Fruit fly (Drosophila melanogaster) whole organism, embryonic: ENCODE measurements around the gene IntS4.
A peak's percentile ranks its signal among the peaks of the same experiment; 100 is the strongest.

Experiments used
- ATbp ChIP-seq: fragments of 200-800 bp; sonication (Bioruptor generic); optimal IDR thresholded peaks from 2 replicates; lab custom pipeline; 2017; ENCODE audit warnings: missing biosample characterization, mild to moderate bottlenecking, missing genetic modification characterization, missing genetic modification reagents
- Awh ChIP-seq: fragments of 200-800 bp; sonication (Bioruptor generic); IDR thresholded peaks from 2 replicates; pipeline ENCODE4, ENCODE4 v1.3.6; 2022; ENCODE audit warnings: missing biosample characterization, missing genetic modification characterization
- B-H2 ChIP-seq: fragments of 200-800 bp; sonication (Bioruptor generic); optimal IDR thresholded peaks from 2 replicates; lab custom pipeline; 2018; ENCODE audit warnings: missing biosample characterization, mild to moderate bottlenecking, missing genetic modification characterization
- BEAF-32 ChIP-seq: fragments of 200-800 bp; sonication (Bioruptor generic); optimal IDR thresholded peaks from 3 replicates; lab custom pipeline; 2017; ENCODE audit warnings: missing biosample characterization, missing genetic modification characterization, mild to moderate bottlenecking, moderate library complexity, missing genetic modification reagents
- Blimp-1 ChIP-seq: fragments of 200-800 bp; sonication (Bioruptor generic); optimal IDR thresholded peaks from 3 replicates; lab custom pipeline; 2018; ENCODE audit warnings: missing biosample characterization, missing genetic modification characterization, mild to moderate bottlenecking, moderate library complexity, missing genetic modification reagents
- CG11456 ChIP-seq: fragments of 200-800 bp; sonication (Bioruptor generic); IDR thresholded peaks from 3 replicates; pipeline ENCODE4 v1.3.6; 2022; ENCODE audit warnings: missing biosample characterization, missing genetic modification characterization
- CG11504 ChIP-seq: fragments of 200-800 bp; sonication (Bioruptor generic); optimal IDR thresholded peaks from 3 replicates; lab custom pipeline; 2019; ENCODE audit warnings: missing biosample characterization, mild to moderate bottlenecking, missing genetic modification characterization, moderate library complexity
- CG13123 ChIP-seq: fragments of 200-800 bp; sonication (Bioruptor generic); optimal IDR thresholded peaks from 2 replicates; lab custom pipeline; 2016; ENCODE audit warnings: missing biosample characterization, missing genetic modification characterization
- CG13287 ChIP-seq: fragments of 200-800 bp; sonication (Bioruptor generic); IDR thresholded peaks from 2 replicates; pipeline ENCODE4 v1.3.6; 2022; ENCODE audit warnings: missing biosample characterization, missing genetic modification characterization; ENCODE audit not compliant: partially characterized antibody
- CG15479 ChIP-seq: fragments of 200-800 bp; sonication (Bioruptor generic); optimal IDR thresholded peaks from 3 replicates; lab custom pipeline; 2019; ENCODE audit warnings: missing biosample characterization, mild to moderate bottlenecking, missing genetic modification characterization, moderate library complexity
- CG17829 ChIP-seq: fragments of 200-800 bp; optimal IDR thresholded peaks from 2 replicates; lab custom pipeline; 2019; ENCODE audit warnings: missing biosample characterization, mild to moderate bottlenecking, missing genetic modification characterization, moderate library complexity
- CG1792 ChIP-seq: fragments of 200-800 bp; sonication (Bioruptor generic); optimal IDR thresholded peaks from 2 replicates; lab custom pipeline; 2016; ENCODE audit warnings: missing biosample characterization, missing genetic modification characterization
- CG18599 ChIP-seq: fragments of 200-800 bp; sonication (Bioruptor generic); optimal IDR thresholded peaks from 3 replicates; lab custom pipeline; 2017; ENCODE audit warnings: missing biosample characterization, missing genetic modification characterization, mild to moderate bottlenecking, moderate library complexity, missing genetic modification reagents
- CG2129 ChIP-seq: fragments of 200-800 bp; sonication (Bioruptor generic); IDR thresholded peaks from 2 replicates; pipeline ENCODE4 v1.3.6; 2022; ENCODE audit warnings: missing biosample characterization, missing genetic modification characterization; ENCODE audit not compliant: partially characterized antibody
- CG30403 ChIP-seq: fragments of 200-800 bp; sonication (Bioruptor generic); optimal IDR thresholded peaks from 3 replicates; lab custom pipeline; 2016; ENCODE audit warnings: missing biosample characterization, missing genetic modification characterization
- CG30431 ChIP-seq: fragments of 200-800 bp; sonication (Bioruptor generic); optimal IDR thresholded peaks from 2 replicates; lab custom pipeline; 2017; ENCODE audit warnings: missing biosample characterization, missing genetic modification characterization
- CG3065 ChIP-seq: fragments of 200-800 bp; sonication (Bioruptor generic); optimal IDR thresholded peaks from 2 replicates; lab custom pipeline; 2016; ENCODE audit warnings: missing biosample characterization, missing genetic modification characterization
- CG34224 ChIP-seq: fragments of 200-800 bp; sonication (Bioruptor generic); IDR thresholded peaks from 3 replicates; pipeline ENCODE4 v1.3.6; 2022; ENCODE audit warnings: missing biosample characterization, missing genetic modification characterization; ENCODE audit not compliant: partially characterized antibody
- CG3838 ChIP-seq: fragments of 200-800 bp; sonication (Bioruptor generic); optimal IDR thresholded peaks from 3 replicates; lab custom pipeline; 2016; ENCODE audit warnings: missing biosample characterization, missing genetic modification characterization
- CG7928 ChIP-seq: fragments of 200-800 bp; sonication (Bioruptor generic); optimal IDR thresholded peaks from 2 replicates; lab custom pipeline; 2017; ENCODE audit warnings: missing biosample characterization, mild to moderate bottlenecking, missing genetic modification characterization
- CG9876 ChIP-seq: fragments of 200-800 bp; sonication (Bioruptor generic); optimal IDR thresholded peaks from 2 replicates; lab custom pipeline; 2016; ENCODE audit warnings: missing biosample characterization, missing genetic modification characterization
- Chrac-16 ChIP-seq: fragments of 200-800 bp; sonication (Bioruptor generic); optimal IDR thresholded peaks from 3 replicates; lab custom pipeline; 2016; ENCODE audit warnings: missing biosample characterization, missing genetic modification characterization
- D19B ChIP-seq: fragments of 200-800 bp; sonication (Bioruptor generic); optimal IDR thresholded peaks from 2 replicates; lab custom pipeline; 2017; ENCODE audit warnings: missing biosample characterization, mild to moderate bottlenecking, missing genetic modification characterization
- Doc3 ChIP-seq: fragments of 200-800 bp; sonication (Bioruptor generic); IDR thresholded peaks from 3 replicates; pipeline ENCODE4 v1.3.6; 2022; ENCODE audit warnings: missing biosample characterization, missing genetic modification characterization; ENCODE audit not compliant: partially characterized antibody
- Poxn ChIP-seq: fragments of 200-800 bp; sonication (Bioruptor generic); IDR thresholded peaks from 2 replicates; pipeline ENCODE4 v1.3.6; 2022; ENCODE audit warnings: missing biosample characterization, missing genetic modification characterization
- Ravus ChIP-seq: fragments of 200-800 bp; sonication (Bioruptor generic); IDR thresholded peaks from 2 replicates; pipeline ENCODE4 v1.3.6; 2022; ENCODE audit warnings: missing biosample characterization, missing genetic modification characterization
- Rx ChIP-seq: fragments of 200-800 bp; sonication (Bioruptor generic); IDR thresholded peaks from 2 replicates; pipeline ENCODE4 v1.3.6; 2022; ENCODE audit warnings: missing biosample characterization, missing genetic modification characterization
- Six4 ChIP-seq: fragments of 200-800 bp; sonication (Bioruptor generic); optimal IDR thresholded peaks from 2 replicates; lab custom pipeline; 2016; ENCODE audit warnings: missing biosample characterization, missing genetic modification characterization
- Sox100B ChIP-seq: fragments of 200-800 bp; sonication (Bioruptor generic); optimal IDR thresholded peaks from 3 replicates; lab custom pipeline; 2018; ENCODE audit warnings: missing biosample characterization, mild to moderate bottlenecking, missing genetic modification characterization
- Stat92E ChIP-seq, 3 experiments: fragments of >200 bp in 2 of 3; fragments of 200-800 bp in 1 of 3; sonication (Bioruptor generic) in 1 of 3; optimal IDR thresholded peaks; 2 replicates each; lab custom pipeline; 2017 to 2019; ENCODE audit warnings: missing biosample characterization in 3 of 3, missing genetic modification characterization in 3 of 3, mild to moderate bottlenecking in 1 of 3, moderate library complexity in 1 of 3
- amos ChIP-seq: fragments of 200-800 bp; sonication (Bioruptor generic); IDR thresholded peaks from 2 replicates; pipeline ENCODE4 v1.3.6; 2022; ENCODE audit warnings: missing biosample characterization, missing genetic modification characterization; ENCODE audit not compliant: partially characterized antibody
- dpn ChIP-seq, 2 experiments: fragments of 200-800 bp; sonication (Bioruptor generic); optimal IDR thresholded peaks; 3 replicates each; lab custom pipeline; 2016; ENCODE audit warnings: missing biosample characterization in 2 of 2, missing genetic modification characterization in 2 of 2
- eyg ChIP-seq: fragments of 200-800 bp; sonication (Bioruptor generic); optimal IDR thresholded peaks from 3 replicates; lab custom pipeline; 2016; ENCODE audit warnings: missing biosample characterization, missing genetic modification characterization
- gfzf ChIP-seq: fragments of 200-800 bp; sonication (Bioruptor generic); optimal IDR thresholded peaks from 2 replicates; lab custom pipeline; 2016; ENCODE audit warnings: missing biosample characterization, mild to moderate bottlenecking, missing genetic modification characterization, moderate library complexity
- jumu ChIP-seq: fragments of 200-800 bp; sonication (Bioruptor generic); optimal IDR thresholded peaks from 3 replicates; lab custom pipeline; 2016; ENCODE audit warnings: missing biosample characterization, missing genetic modification characterization
- ken ChIP-seq: fragments of 200-800 bp; sonication (Bioruptor generic); IDR thresholded peaks from 3 replicates; pipeline ENCODE4 v1.3.6; 2022; ENCODE audit warnings: missing biosample characterization, missing genetic modification characterization
- kni ChIP-seq: fragments of 200-800 bp; sonication (Bioruptor generic); optimal IDR thresholded peaks from 3 replicates; lab custom pipeline; 2017; ENCODE audit warnings: mild to moderate bottlenecking, missing biosample characterization, missing genetic modification reagents, missing genetic modification characterization
- lab ChIP-seq: fragments of 200-800 bp; sonication (Bioruptor generic); optimal IDR thresholded peaks from 3 replicates; lab custom pipeline; 2017; ENCODE audit warnings: missing biosample characterization, missing genetic modification characterization, mild to moderate bottlenecking, moderate library complexity, missing genetic modification reagents
- nerfin-1 ChIP-seq: fragments of 200-800 bp; sonication (Bioruptor generic); optimal IDR thresholded peaks from 3 replicates; lab custom pipeline; 2019; ENCODE audit warnings: missing biosample characterization, mild to moderate bottlenecking, missing genetic modification characterization, moderate library complexity
- nom ChIP-seq: fragments of 200-800 bp; sonication (Bioruptor generic); optimal IDR thresholded peaks from 2 replicates; lab custom pipeline; 2017; ENCODE audit warnings: missing biosample characterization, missing genetic modification characterization, mild to moderate bottlenecking, moderate library complexity, missing genetic modification reagents
- pan ChIP-seq, 4 experiments: fragments of >200 bp in 3 of 4; fragments of 200-800 bp in 1 of 4; sonication (Bioruptor generic) in 1 of 4; optimal IDR thresholded peaks in 3 of 4; IDR thresholded peaks in 1 of 4; 2 replicates each; pipeline versions ENCODE4 v1.3.6 to Lab custom; 2017 to 2022; ENCODE audit warnings: missing biosample characterization in 2 of 4, missing genetic modification characterization in 2 of 4, mixed read lengths in 1 of 4
- prd ChIP-seq, 3 experiments: fragments of >200 bp in 2 of 3; fragments of 200-800 bp in 1 of 3; sonication (Bioruptor generic) in 1 of 3; optimal IDR thresholded peaks in 2 of 3; IDR thresholded peaks in 1 of 3; 2 replicates in 2 of 3; 3 replicates in 1 of 3; pipeline versions ENCODE4 v1.3.6 to Lab custom; 2017 to 2022; ENCODE audit warnings: missing biosample characterization in 1 of 3, missing genetic modification characterization in 1 of 3
- pzg ChIP-seq: fragments of 200-800 bp; sonication (Bioruptor generic); optimal IDR thresholded peaks from 3 replicates; lab custom pipeline; 2018; ENCODE audit warnings: missing biosample characterization, mild to moderate bottlenecking, missing genetic modification characterization, moderate library complexity
- sima ChIP-seq: fragments of 200-800 bp; sonication (Bioruptor generic); optimal IDR thresholded peaks from 2 replicates; lab custom pipeline; 2016; ENCODE audit warnings: missing biosample characterization, missing genetic modification characterization
- slp2 ChIP-seq: fragments of 200-800 bp; sonication (Bioruptor generic); optimal IDR thresholded peaks from 2 replicates; lab custom pipeline; 2016; ENCODE audit warnings: missing biosample characterization, missing genetic modification characterization
- sr ChIP-seq: fragments of 200-800 bp; sonication (Bioruptor generic); IDR thresholded peaks from 3 replicates; pipeline ENCODE4 v1.3.6; 2022; ENCODE audit warnings: missing biosample characterization, missing genetic modification characterization
- ssp ChIP-seq: fragments of 200-800 bp; sonication (Bioruptor generic); IDR thresholded peaks from 2 replicates; pipeline ENCODE4 v1.3.6; 2022; ENCODE audit warnings: missing biosample characterization, missing genetic modification characterization
- stwl ChIP-seq: fragments of 200-800 bp; sonication (Bioruptor generic); optimal IDR thresholded peaks from 3 replicates; lab custom pipeline; 2018; ENCODE audit warnings: missing biosample characterization, mild to moderate bottlenecking, missing genetic modification characterization, moderate library complexity
- vfl ChIP-seq: fragments of 200-800 bp; sonication (Bioruptor generic); optimal IDR thresholded peaks from 2 replicates; lab custom pipeline; 2016; ENCODE audit warnings: missing biosample characterization, missing genetic modification characterization

The IntS4 gene

DNA sequence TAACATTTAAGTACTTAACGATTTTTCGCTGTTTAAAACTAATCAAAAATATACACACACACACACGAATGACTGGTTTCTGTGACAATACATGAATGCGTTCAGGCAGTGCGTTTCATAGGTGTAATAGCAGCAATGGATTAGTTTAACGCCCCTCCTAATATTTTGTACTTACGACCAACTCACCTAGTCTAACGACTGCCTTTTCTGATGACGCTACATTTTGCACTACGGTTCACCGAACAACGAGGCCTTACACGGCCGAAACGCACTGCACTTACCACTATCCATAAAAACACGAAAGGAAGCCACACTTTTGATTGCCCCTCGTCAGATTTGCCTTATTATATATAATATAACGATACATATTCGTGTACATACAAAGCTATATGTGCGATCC lies 42.6 kb upstream of the IntS4 start:
- TF ChIP-seq CG18599 (no peak), dpn (GFP tag; optimal IDR thresholded peaks at IDR 0.05; lab: Kevin White, UChicago) (peak in 1 of 2 experiments; percentile 47), Poxn (GFP tag; lab: Robert Waterston, UW) (no peak), gfzf (no peak), ssp (GFP tag; lab: Robert Waterston, UW) (no peak), pan (optimal IDR thresholded peaks at IDR 0.05; lab: Kevin White, UChicago) (no peak), pan (GFP tag; optimal IDR thresholded peaks at IDR 0.05 in 1 of 2, IDR thresholded peaks at IDR 0.05 in 1 of 2) (peak in 1 of 2 experiments; percentile 52), Doc3 (GFP tag; lab: Robert Waterston, UW) (no peak), lab (GFP tag; lab: Kevin White, UChicago) (no peak), sima (GFP tag; lab: Kevin White, UChicago) (no peak), Sox100B (no peak), CG13123 (GFP tag; lab: Kevin White, UChicago) (no peak), CG9876 (GFP tag; lab: Kevin White, UChicago) (no peak), jumu (GFP tag; lab: Kevin White, UChicago) (no peak), Ravus (no peak), vfl (GFP tag; lab: Kevin White, UChicago) (no peak), kni (GFP tag; lab: Kevin White, UChicago) (no peak), CG13287 (GFP tag; lab: Robert Waterston, UW) (no peak), CG30431 (no peak), slp2 (GFP tag; lab: Kevin White, UChicago) (no peak), ATbp (GFP tag; lab: Kevin White, UChicago) (no peak), nom (GFP tag; lab: Kevin White, UChicago) (no peak), CG11504 (tag; lab: Kevin White, UChicago) (no peak), Stat92E (GFP tag; optimal IDR thresholded peaks at IDR 0.05; lab: Kevin White, UChicago) (no peak), stwl (tag; lab: Kevin White, UChicago) (no peak), ken (GFP tag; lab: Robert Waterston, UW) (peak; percentile 60; the same call in 1 of the 3 replicates), CG30403 (GFP tag; lab: Kevin White, UChicago) (peak; percentile 37), nerfin-1 (tag; lab: Kevin White, UChicago) (no peak), pzg (GFP tag; lab: Kevin White, UChicago) (no peak), BEAF-32 (no peak), CG15479 (GFP tag; lab: Kevin White, UChicago) (no peak), CG11456 (peak; percentile 65; the same call in 2 of the 3 replicates), CG7928 (GFP tag; lab: Kevin White, UChicago) (no peak), Blimp-1 (GFP tag; lab: Kevin White, UChicago) (no peak), Awh (GFP tag; lab: Robert Waterston, UW) (0 out of 2 replicates have a peak, but pooled peaks have one; percentile 30), D19B (no peak), CG17829 (peak; percentile 33), CG34224 (GFP tag; lab: Robert Waterston, UW) (no peak), CG2129 (GFP tag; lab: Robert Waterston, UW) (no peak), amos (GFP tag; lab: Robert Waterston, UW) (no peak), Rx (GFP tag; lab: Robert Waterston, UW) (peak; percentile 36; the same call in 1 of the 2 replicates), Chrac-16 (peak; percentile 29), Six4 (GFP tag; lab: Kevin White, UChicago) (no peak), prd (optimal IDR thresholded peaks at IDR 0.05; lab: Kevin White, UChicago) (no peak), prd (GFP tag; IDR thresholded peaks at IDR 0.05; lab: Robert Waterston, UW) (peak; percentile 70), eyg (GFP tag; lab: Kevin White, UChicago) (no peak), CG1792 (GFP tag; lab: Kevin White, UChicago) (no peak), CG3838 (GFP tag; lab: Kevin White, UChicago) (no peak), CG3065 (GFP tag; lab: Kevin White, UChicago) (no peak), sr (GFP tag; lab: Robert Waterston, UW) (no peak), B-H2 (GFP tag; lab: Kevin White, UChicago) (no peak)
